Worm (Caenorhabditis elegans) whole organism, midembryonic: Measurements from ENCODE around the gene acl-9.

Experiments used
- T22C8.4 ChIP-seq: fragments of 200-800 bp; sonication (Bioruptor generic); IDR thresholded peaks from 2 replicates; pipeline ENCODE4 v1.3.6; 2022; ENCODE audit warnings: missing genetic modification characterization, missing compliant biosample characterization
- cog-1 ChIP-seq: sonication (generic microtip); optimal IDR thresholded peaks from 2 replicates; lab custom pipeline; 2016; ENCODE audit warnings: missing genetic modification characterization, missing compliant biosample characterization
- flt-1 ChIP-seq: fragments of 200-800 bp; sonication (Bioruptor generic); IDR thresholded peaks from 2 replicates; pipeline ENCODE4 v1.3.6; 2022; ENCODE audit warnings: missing genetic modification characterization, missing compliant biosample characterization
- klf-2 ChIP-seq: fragments of 200-800 bp; sonication (Bioruptor generic); conservative IDR thresholded peaks from 2 replicates; pipeline ENCODE4 v1.3.6; 2022; ENCODE audit warnings: missing genetic modification reagents, missing genetic modification characterization, missing compliant biosample characterization
- med-1 ChIP-seq: sonication (generic microtip); optimal IDR thresholded peaks from 2 replicates; lab custom pipeline; 2017; ENCODE audit warnings: missing genetic modification characterization, mild to moderate bottlenecking, missing compliant biosample characterization, antibody characterized with exemption, missing genetic modification reagents; ENCODE audit not compliant: insufficient read depth
- ref-1 ChIP-seq: fragments of 200-800 bp; sonication (Bioruptor generic); conservative IDR thresholded peaks from 2 replicates; pipeline ENCODE4 v1.3.6; 2022; ENCODE audit warnings: missing genetic modification reagents, missing genetic modification characterization, missing compliant biosample characterization
- tab-1 ChIP-seq: fragments of 200-800 bp; sonication (Bioruptor generic); IDR thresholded peaks from 2 replicates; pipeline ENCODE4 v1.3.6; 2022; ENCODE audit warnings: missing genetic modification characterization, missing compliant biosample characterization
- ztf-23 ChIP-seq: fragments of 200-800 bp; sonication (Bioruptor generic); IDR thresholded peaks from 2 replicates; pipeline ENCODE4 v1.3.6; 2022; ENCODE audit warnings: missing genetic modification reagents, missing genetic modification characterization, missing compliant biosample characterization
- ztf-29 ChIP-seq: fragments of 200-800 bp; sonication (Bioruptor generic); IDR thresholded peaks from 2 replicates; pipeline ENCODE4 v1.3.6; 2022; ENCODE audit warnings: missing genetic modification reagents, missing genetic modification characterization, missing compliant biosample characterization

The acl-9 gene

ce11 chrV:6476026-6476425 is 23.0 kb downstream of the acl-9 start:
- TF ChIP-seq ztf-23 (GFP tag; lab: Robert Waterston, UW) (no peak), klf-2 (GFP tag; lab: Robert Waterston, UW) (no peak), ref-1 (GFP tag; lab: Robert Waterston, UW) (no peak), flt-1 (GFP tag; lab: Robert Waterston, UW) (no peak), cog-1 (tag; lab: Kevin White, UChicago) (no peak), tab-1 (GFP tag; lab: Robert Waterston, UW) (no peak), T22C8.4 (no peak), med-1 (GFP tag; lab: Kevin White, UChicago) (no peak), ztf-29 (GFP tag; lab: Robert Waterston, UW) (no peak)

- TF ChIP-seq ztf-23 (GFP tag; lab: Robert Waterston, UW) (no peak), cog-1 (tag; lab: Kevin White, UChicago) (peak; percentile 12)
These were observed 32.1 kb downstream of the acl-9 start for ce11 chrV:6485109-6485508.

ce11 chrV:6487878-6488277 is 34.9 kb downstream of the acl-9 start:
- TF ChIP-seq cog-1 (tag; lab: Kevin White, UChicago) (no peak), med-1 (GFP tag; lab: Kevin White, UChicago) (no peak), ztf-23 (GFP tag; lab: Robert Waterston, UW) (no peak), ref-1 (GFP tag; lab: Robert Waterston, UW) (no peak), tab-1 (GFP tag; lab: Robert Waterston, UW) (no peak), ztf-29 (GFP tag; lab: Robert Waterston, UW) (no peak), flt-1 (GFP tag; lab: Robert Waterston, UW) (no peak), klf-2 (GFP tag; lab: Robert Waterston, UW) (no peak), T22C8.4 (no peak)

- TF ChIP-seq ref-1 (GFP tag; lab: Robert Waterston, UW) = no peak
- 0 out of 2 replicates have a peak, but pooled peaks have one; percentile 12 for TF ChIP-seq T22C8.4
These were observed 35.8 kb downstream of the acl-9 start, which contains the start of gene lec-10 for ce11 chrV:6488849-6489248. lec-10 (minus strand) TSS chrV:6489120.

- TF ChIP-seq T22C8.4 = no peak
- no peak for TF ChIP-seq ref-1 (GFP tag; lab: Robert Waterston, UW)
- TF ChIP-seq ztf-29 (GFP tag; lab: Robert Waterston, UW) = no peak
- TF ChIP-seq klf-2 (GFP tag; lab: Robert Waterston, UW) = no peak
- no peak for TF ChIP-seq tab-1 (GFP tag; lab: Robert Waterston, UW)
- no peak for TF ChIP-seq med-1 (GFP tag; lab: Kevin White, UChicago)
- no peak for TF ChIP-seq cog-1 (tag; lab: Kevin White, UChicago)
- TF ChIP-seq ztf-23 (GFP tag; lab: Robert Waterston, UW) = no peak
- TF ChIP-seq flt-1 (GFP tag; lab: Robert Waterston, UW) = no peak
These were observed 39.5 kb downstream of the acl-9 start for ce11 chrV:6492497-6492896.

- TF ChIP-seq ztf-23 (GFP tag; lab: Robert Waterston, UW) (no peak), ref-1 (GFP tag; lab: Robert Waterston, UW) (no peak), ztf-29 (GFP tag; lab: Robert Waterston, UW) (no peak), klf-2 (GFP tag; lab: Robert Waterston, UW) (no peak), T22C8.4 (no peak), flt-1 (GFP tag; lab: Robert Waterston, UW) (no peak), tab-1 (GFP tag; lab: Robert Waterston, UW) (no peak), med-1 (GFP tag; lab: Kevin White, UChicago) (no peak), cog-1 (tag; lab: Kevin White, UChicago) (no peak)
These were observed 40.8 kb downstream of the acl-9 start, which contains the start of gene cpt-6 for ce11 chrV:6493821-6494220. cpt-6 (minus strand) TSS chrV:6493921.

ce11 chrV:6495353-6495752 is 42.3 kb downstream of the acl-9 start:
- no peak for TF ChIP-seq ztf-23 (GFP tag; lab: Robert Waterston, UW)

ce11 chrV:6496611-6497158 is 43.7 kb downstream of the acl-9 start, which contains the start of gene dgtr-1:
dgtr-1 (plus strand) TSS chrV:6497108.
- TF ChIP-seq ztf-23 (GFP tag; lab: Robert Waterston, UW) = no peak
- no peak for TF ChIP-seq klf-2 (GFP tag; lab: Robert Waterston, UW)
- TF ChIP-seq ztf-29 (GFP tag; lab: Robert Waterston, UW) = no peak
- TF ChIP-seq T22C8.4 = no peak
- TF ChIP-seq cog-1 (tag; lab: Kevin White, UChicago) = no peak
- TF ChIP-seq ref-1 (GFP tag; lab: Robert Waterston, UW) = no peak
- no peak for TF ChIP-seq tab-1 (GFP tag; lab: Robert Waterston, UW)

ce11 chrV:6498441-6498840 is 45.4 kb downstream of the acl-9 start:
- no peak for TF ChIP-seq ztf-29 (GFP tag; lab: Robert Waterston, UW)
- TF ChIP-seq flt-1 (GFP tag; lab: Robert Waterston, UW) = no peak
- TF ChIP-seq ztf-23 (GFP tag; lab: Robert Waterston, UW) = no peak
- no peak for TF ChIP-seq ref-1 (GFP tag; lab: Robert Waterston, UW)
- no peak for TF ChIP-seq med-1 (GFP tag; lab: Kevin White, UChicago)
- TF ChIP-seq cog-1 (tag; lab: Kevin White, UChicago) = no peak
- no peak for TF ChIP-seq klf-2 (GFP tag; lab: Robert Waterston, UW)
- TF ChIP-seq T22C8.4 = no peak
- TF ChIP-seq tab-1 (GFP tag; lab: Robert Waterston, UW) = no peak

- no peak for TF ChIP-seq cog-1 (tag; lab: Kevin White, UChicago)
- TF ChIP-seq ztf-23 (GFP tag; lab: Robert Waterston, UW) = no peak
- no peak for TF ChIP-seq tab-1 (GFP tag; lab: Robert Waterston, UW)
- TF ChIP-seq T22C8.4 = no peak
These were observed 45.9 kb downstream of the acl-9 start, which contains the start of gene W01A11.1 for ce11 chrV:6498903-6499302. W01A11.1 (plus strand) TSS chrV:6499224.
